Fruit fly (Drosophila melanogaster) whole organism, embryonic: ENCODE measurements around the gene hydra.

Source experiments
- Aef1 ChIP-seq: fragments of 200-800 bp; sonication (Bioruptor generic); IDR thresholded peaks from 3 replicates; pipeline ENCODE4 v1.3.6; 2022; ENCODE audit warnings: missing biosample characterization, missing genetic modification characterization
- Awh ChIP-seq: fragments of 200-800 bp; sonication (Bioruptor generic); IDR thresholded peaks from 2 replicates; pipeline ENCODE4, ENCODE4 v1.3.6; 2022; ENCODE audit warnings: missing biosample characterization, missing genetic modification characterization
- Bdp1 ChIP-seq: fragments of 200-800 bp; sonication (Bioruptor generic); optimal IDR thresholded peaks from 3 replicates; lab custom pipeline; 2016; ENCODE audit warnings: missing biosample characterization, missing genetic modification characterization
- CG10147 ChIP-seq: fragments of 200-800 bp; sonication (Bioruptor generic); optimal IDR thresholded peaks from 2 replicates; lab custom pipeline; 2019; ENCODE audit warnings: missing biosample characterization, mild to moderate bottlenecking, missing genetic modification characterization, moderate library complexity
- CG10321 ChIP-seq: fragments of 200-800 bp; sonication (Bioruptor generic); IDR thresholded peaks from 2 replicates; pipeline ENCODE4 v1.3.6; 2022; ENCODE audit warnings: missing biosample characterization, missing genetic modification characterization
- CG10462 ChIP-seq: fragments of 200-800 bp; sonication (Bioruptor generic); optimal IDR thresholded peaks from 2 replicates; lab custom pipeline; 2016; ENCODE audit warnings: missing biosample characterization, missing genetic modification characterization
- CG11398 ChIP-seq: fragments of 200-800 bp; sonication (Bioruptor generic); optimal IDR thresholded peaks from 2 replicates; lab custom pipeline; 2016; ENCODE audit warnings: missing biosample characterization, missing genetic modification characterization
- CG12391 ChIP-seq: fragments of 200-800 bp; sonication (Bioruptor generic); optimal IDR thresholded peaks from 3 replicates; lab custom pipeline; 2018; ENCODE audit warnings: missing biosample characterization, mild to moderate bottlenecking, missing genetic modification characterization, moderate library complexity
- CG12942 ChIP-seq: fragments of 200-800 bp; sonication (Bioruptor generic); optimal IDR thresholded peaks from 3 replicates; lab custom pipeline; 2016; ENCODE audit warnings: missing biosample characterization, missing genetic modification characterization
- CG13123 ChIP-seq: fragments of 200-800 bp; sonication (Bioruptor generic); optimal IDR thresholded peaks from 2 replicates; lab custom pipeline; 2016; ENCODE audit warnings: missing biosample characterization, missing genetic modification characterization
- CG13296 ChIP-seq: fragments of 200-800 bp; sonication (Bioruptor generic); optimal IDR thresholded peaks from 3 replicates; lab custom pipeline; 2018; ENCODE audit warnings: missing biosample characterization, mild to moderate bottlenecking, missing genetic modification characterization
- CG13775 ChIP-seq: fragments of 200-800 bp; sonication (Bioruptor generic); optimal IDR thresholded peaks from 3 replicates; lab custom pipeline; 2017; ENCODE audit warnings: missing biosample characterization, mild to moderate bottlenecking, missing genetic modification characterization
- CG15479 ChIP-seq: fragments of 200-800 bp; sonication (Bioruptor generic); optimal IDR thresholded peaks from 3 replicates; lab custom pipeline; 2019; ENCODE audit warnings: missing biosample characterization, mild to moderate bottlenecking, missing genetic modification characterization, moderate library complexity
- CG1602 ChIP-seq: fragments of 200-800 bp; sonication (Bioruptor generic); optimal IDR thresholded peaks from 3 replicates; lab custom pipeline; 2016; ENCODE audit warnings: missing biosample characterization, missing genetic modification characterization
- CG16863 ChIP-seq: fragments of 200-800 bp; sonication (Bioruptor generic); optimal IDR thresholded peaks from 3 replicates; lab custom pipeline; 2016; ENCODE audit warnings: missing biosample characterization, missing genetic modification characterization
- CG18599 ChIP-seq: fragments of 200-800 bp; sonication (Bioruptor generic); optimal IDR thresholded peaks from 3 replicates; lab custom pipeline; 2017; ENCODE audit warnings: missing biosample characterization, missing genetic modification characterization, mild to moderate bottlenecking, moderate library complexity, missing genetic modification reagents
- CG30431 ChIP-seq: fragments of 200-800 bp; sonication (Bioruptor generic); optimal IDR thresholded peaks from 2 replicates; lab custom pipeline; 2017; ENCODE audit warnings: missing biosample characterization, missing genetic modification characterization
- CG3163 ChIP-seq: fragments of 200-800 bp; sonication (Bioruptor generic); optimal IDR thresholded peaks from 3 replicates; lab custom pipeline; 2016; ENCODE audit warnings: missing biosample characterization, missing genetic modification characterization
- CG32532 ChIP-seq: fragments of 200-800 bp; sonication (Bioruptor generic); IDR thresholded peaks from 2 replicates; pipeline ENCODE4 v1.3.6; 2022; ENCODE audit warnings: missing biosample characterization, missing genetic modification characterization
- CG33213 ChIP-seq: fragments of 200-800 bp; sonication (Bioruptor generic); optimal IDR thresholded peaks from 3 replicates; lab custom pipeline; 2016; ENCODE audit warnings: missing biosample characterization, missing genetic modification characterization
- CG3726 ChIP-seq: fragments of 200-800 bp; sonication (Bioruptor generic); IDR thresholded peaks from 3 replicates; pipeline ENCODE4, ENCODE4 v1.3.6; 2022; ENCODE audit warnings: missing biosample characterization, missing genetic modification characterization
- CG3838 ChIP-seq: fragments of 200-800 bp; sonication (Bioruptor generic); optimal IDR thresholded peaks from 3 replicates; lab custom pipeline; 2016; ENCODE audit warnings: missing biosample characterization, missing genetic modification characterization
- CG43689 ChIP-seq: fragments of 200-800 bp; sonication (Bioruptor generic); IDR thresholded peaks from 2 replicates; pipeline ENCODE4 v1.3.6; 2022; ENCODE audit warnings: missing biosample characterization, missing genetic modification characterization
- CG6854 ChIP-seq: fragments of 200-800 bp; sonication (Bioruptor generic); optimal IDR thresholded peaks from 3 replicates; lab custom pipeline; 2017; ENCODE audit warnings: missing biosample characterization, mild to moderate bottlenecking, missing genetic modification characterization
- CG7786 ChIP-seq: fragments of 200-800 bp; sonication (Bioruptor generic); optimal IDR thresholded peaks from 2 replicates; lab custom pipeline; 2016; ENCODE audit warnings: missing biosample characterization, missing genetic modification characterization
- CG8359 ChIP-seq: fragments of 200-800 bp; sonication (Bioruptor generic); optimal IDR thresholded peaks from 2 replicates; lab custom pipeline; 2017; ENCODE audit warnings: missing biosample characterization, mild to moderate bottlenecking, missing genetic modification characterization, borderline replicate concordance
- CrebB ChIP-seq: fragments of 200-800 bp; sonication (Bioruptor generic); optimal IDR thresholded peaks from 3 replicates; lab custom pipeline; 2018; ENCODE audit warnings: missing biosample characterization, mild to moderate bottlenecking, missing genetic modification characterization
- Deaf1 ChIP-seq: fragments of 200-800 bp; optimal IDR thresholded peaks from 3 replicates; lab custom pipeline; 2019; ENCODE audit warnings: missing biosample characterization, mild to moderate bottlenecking, missing genetic modification characterization, moderate library complexity
- Dfd ChIP-seq, 2 experiments: fragments of >200 bp; optimal IDR thresholded peaks; 2 replicates each; lab custom pipeline; 2017; ENCODE audit warnings: missing biosample characterization in 2 of 2, missing genetic modification characterization in 2 of 2
- HLH3B ChIP-seq: fragments of 200-800 bp; sonication (Bioruptor generic); IDR thresholded peaks from 2 replicates; pipeline ENCODE4 v1.3.6; 2022; ENCODE audit warnings: missing biosample characterization, missing genetic modification characterization
- HmgD ChIP-seq: fragments of 200-800 bp; sonication (Bioruptor generic); optimal IDR thresholded peaks from 3 replicates; lab custom pipeline; 2016; ENCODE audit warnings: missing biosample characterization, missing genetic modification characterization
- Hr51 ChIP-seq, 2 experiments: fragments of 200-800 bp; sonication (Bioruptor generic); optimal IDR thresholded peaks; 2 replicates in 1 of 2; 3 replicates in 1 of 2; lab custom pipeline; 2016 to 2018; ENCODE audit warnings: missing biosample characterization in 2 of 2, missing genetic modification characterization in 2 of 2, mild to moderate bottlenecking in 1 of 2, moderate library complexity in 1 of 2
- Mrtf ChIP-seq: fragments of 200-800 bp; sonication (Bioruptor generic); IDR thresholded peaks from 3 replicates; pipeline ENCODE4 v1.3.6; 2022; ENCODE audit warnings: missing biosample characterization, missing genetic modification characterization
- Ravus ChIP-seq: fragments of 200-800 bp; sonication (Bioruptor generic); IDR thresholded peaks from 2 replicates; pipeline ENCODE4 v1.3.6; 2022; ENCODE audit warnings: missing biosample characterization, missing genetic modification characterization
- Six4 ChIP-seq: fragments of 200-800 bp; sonication (Bioruptor generic); optimal IDR thresholded peaks from 2 replicates; lab custom pipeline; 2016; ENCODE audit warnings: missing biosample characterization, missing genetic modification characterization
- Usf ChIP-seq: fragments of 200-800 bp; sonication (Bioruptor generic); optimal IDR thresholded peaks from 2 replicates; lab custom pipeline; 2017; ENCODE audit warnings: missing genotype, missing biosample characterization, missing genetic modification characterization
- Vsx1 ChIP-seq: fragments of 200-800 bp; sonication (Bioruptor generic); optimal IDR thresholded peaks from 2 replicates; lab custom pipeline; 2017; ENCODE audit warnings: missing biosample characterization, mild to moderate bottlenecking, missing genetic modification characterization, missing genetic modification reagents
- chm ChIP-seq: fragments of 200-800 bp; sonication (Bioruptor generic); IDR thresholded peaks from 2 replicates; pipeline ENCODE4 v1.3.6; 2022; ENCODE audit warnings: missing biosample characterization, missing genetic modification characterization
- chn ChIP-seq: fragments of 200-800 bp; sonication (Bioruptor generic); optimal IDR thresholded peaks from 2 replicates; lab custom pipeline; 2016; ENCODE audit warnings: missing biosample characterization, missing genetic modification characterization
- dimm ChIP-seq: fragments of 200-800 bp; sonication (Bioruptor generic); IDR thresholded peaks from 2 replicates; pipeline ENCODE4 v1.3.6; 2022; ENCODE audit warnings: missing biosample characterization, missing genetic modification characterization
- dpn ChIP-seq, 2 experiments: fragments of 200-800 bp; sonication (Bioruptor generic); optimal IDR thresholded peaks; 3 replicates each; lab custom pipeline; 2016; ENCODE audit warnings: missing biosample characterization in 2 of 2, missing genetic modification characterization in 2 of 2
- emc ChIP-seq: fragments of 200-800 bp; sonication (Bioruptor generic); optimal IDR thresholded peaks from 2 replicates; lab custom pipeline; 2016; ENCODE audit warnings: missing biosample characterization, missing genetic modification characterization
- fd3F ChIP-seq: fragments of 200-800 bp; sonication (Bioruptor generic); optimal IDR thresholded peaks from 2 replicates; lab custom pipeline; 2018; ENCODE audit warnings: missing biosample characterization, mild to moderate bottlenecking, missing genetic modification characterization, moderate library complexity
- gsb ChIP-seq: fragments of 200-800 bp; sonication (Bioruptor generic); IDR thresholded peaks from 2 replicates; pipeline ENCODE4 v1.3.6; 2022; ENCODE audit warnings: missing biosample characterization, missing genetic modification characterization
- insv ChIP-seq, 2 experiments: fragments of 200-800 bp; sonication (Bioruptor generic); optimal IDR thresholded peaks; 3 replicates each; lab custom pipeline; 2016 to 2018; ENCODE audit warnings: missing biosample characterization in 2 of 2, missing genetic modification characterization in 2 of 2
- lilli ChIP-seq: fragments of 200-800 bp; sonication (Bioruptor generic); optimal IDR thresholded peaks from 3 replicates; lab custom pipeline; 2016; ENCODE audit warnings: missing biosample characterization, missing genetic modification characterization
- pnt ChIP-seq: fragments of 200-800 bp; sonication (Bioruptor generic); optimal IDR thresholded peaks from 3 replicates; lab custom pipeline; 2016; ENCODE audit warnings: missing biosample characterization, missing genetic modification characterization
- pum ChIP-seq: fragments of 200-800 bp; sonication (Bioruptor generic); optimal IDR thresholded peaks from 2 replicates; lab custom pipeline; 2016; ENCODE audit warnings: missing biosample characterization, missing genetic modification characterization
- repo ChIP-seq: fragments of 200-800 bp; sonication (Bioruptor generic); optimal IDR thresholded peaks from 2 replicates; lab custom pipeline; 2016; ENCODE audit warnings: missing biosample characterization, missing genetic modification characterization
- row ChIP-seq: fragments of 200-800 bp; sonication (Bioruptor generic); IDR thresholded peaks from 3 replicates; pipeline ENCODE4 v1.3.6; 2022; ENCODE audit warnings: missing biosample characterization, missing genetic modification characterization
- salm ChIP-seq: fragments of 200-800 bp; sonication (Bioruptor generic); optimal IDR thresholded peaks from 2 replicates; lab custom pipeline; 2018; ENCODE audit warnings: missing biosample characterization, mild to moderate bottlenecking, missing genetic modification characterization
- tio ChIP-seq: fragments of 200-800 bp; sonication (Bioruptor generic); optimal IDR thresholded peaks from 2 replicates; lab custom pipeline; 2017; ENCODE audit warnings: missing biosample characterization, missing genetic modification characterization, inconsistent platforms
- wdn ChIP-seq: fragments of 200-800 bp; sonication (Bioruptor generic); IDR thresholded peaks from 2 replicates; pipeline ENCODE4 v1.3.6; 2022; ENCODE audit warnings: missing biosample characterization, missing genetic modification characterization

hydra gene

DNA sequence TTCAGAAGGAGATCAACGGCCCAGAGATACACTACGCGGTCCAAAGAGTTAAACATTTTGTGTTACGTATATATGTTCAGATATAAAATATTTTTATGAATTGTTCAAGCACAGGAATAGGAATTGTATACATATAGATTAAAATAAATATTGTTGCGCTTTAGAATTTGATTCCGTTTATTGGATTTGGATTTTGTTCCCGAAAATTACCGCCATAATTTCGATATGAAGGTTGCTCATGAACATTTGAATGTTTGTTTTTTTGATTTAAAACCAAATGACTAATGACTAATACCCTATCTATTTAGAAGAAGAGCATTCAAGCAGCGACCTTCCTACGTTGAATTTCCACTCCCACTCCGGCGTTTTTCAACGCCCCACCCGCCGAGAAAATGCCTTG is 32.9 kb downstream of the hydra start (continued):
- TF ChIP-seq Dfd (GFP tag; optimal IDR thresholded peaks at IDR 0.05; lab: Kevin White, UChicago) (no peak), gsb (GFP tag; lab: Robert Waterston, UW) (no peak), repo (GFP tag; lab: Kevin White, UChicago) (no peak), Awh (GFP tag; lab: Robert Waterston, UW) (0 out of 2 replicates have a peak, but pooled peaks have one; percentile 10), CG33213 (GFP tag; lab: Kevin White, UChicago) (no peak), CG15479 (GFP tag; lab: Kevin White, UChicago) (no peak), CG32532 (GFP tag; lab: Robert Waterston, UW) (no peak), CG30431 (peak; percentile 12), HmgD (GFP tag; lab: Kevin White, UChicago) (no peak), dimm (GFP tag; lab: Robert Waterston, UW) (no peak), CG6854 (GFP tag; lab: Kevin White, UChicago) (no peak), CG12391 (tag; lab: Kevin White, UChicago) (peak; percentile 57), lilli (GFP tag; lab: Kevin White, UChicago) (no peak), tio (GFP tag; lab: Kevin White, UChicago) (no peak), emc (GFP tag; lab: Kevin White, UChicago) (no peak), CG10462 (GFP tag; lab: Kevin White, UChicago) (no peak), pnt (no peak), fd3F (GFP tag; lab: Kevin White, UChicago) (no peak), Bdp1 (GFP tag; lab: Kevin White, UChicago) (no peak), Usf (GFP tag; lab: Kevin White, UChicago) (no peak), CG10147 (GFP tag; lab: Kevin White, UChicago) (no peak), insv (GFP tag; optimal IDR thresholded peaks at IDR 0.05; lab: Kevin White, UChicago) (no peak), CG3163 (GFP tag; lab: Kevin White, UChicago) (no peak), wdn (GFP tag; lab: Robert Waterston, UW) (no peak), CrebB (tag; lab: Kevin White, UChicago) (no peak), CG16863 (no peak), dpn (GFP tag; optimal IDR thresholded peaks at IDR 0.05; lab: Kevin White, UChicago) (peak in 1 of 2 experiments; percentile 5), CG13123 (no peak), CG13296 (GFP tag; lab: Kevin White, UChicago) (no peak), Mrtf (GFP tag; lab: Robert Waterston, UW) (no peak), CG10321 (GFP tag; lab: Robert Waterston, UW) (no peak), chn (GFP tag; lab: Kevin White, UChicago) (peak; percentile 23), CG13775 (GFP tag; lab: Kevin White, UChicago) (peak; percentile 27), CG8359 (GFP tag; lab: Kevin White, UChicago) (no peak), HLH3B (no peak), chm (GFP tag; lab: Robert Waterston, UW) (no peak), CG12942 (GFP tag; lab: Kevin White, UChicago) (no peak), CG1602 (GFP tag; lab: Kevin White, UChicago) (peak; percentile 9), salm (tag; lab: Kevin White, UChicago) (no peak), Deaf1 (tag; lab: Kevin White, UChicago) (no peak), row (GFP tag; lab: Robert Waterston, UW) (peak; percentile 65), CG11398 (GFP tag; lab: Kevin White, UChicago) (no peak), CG3838 (GFP tag; lab: Kevin White, UChicago) (no peak), pum (GFP tag; lab: Kevin White, UChicago) (no peak), Aef1 (GFP tag; lab: Robert Waterston, UW) (no peak), CG3726 (GFP tag; lab: Robert Waterston, UW) (no peak), Ravus (GFP tag; lab: Robert Waterston, UW) (no peak), Hr51 (GFP tag; optimal IDR thresholded peaks at IDR 0.05; lab: Kevin White, UChicago) (peak in 1 of 2 experiments; percentile 15), Vsx1 (GFP tag; lab: Kevin White, UChicago) (no peak), CG43689 (no peak), CG7786 (GFP tag; lab: Kevin White, UChicago) (no peak), Six4 (no peak), CG18599 (peak; percentile 16)
